Worm (Caenorhabditis elegans) whole organism, early embryonic: ENCODE data around the gene srt-22.

Experiments
- F13C5.2 ChIP-seq: sonication (generic microtip); optimal IDR thresholded peaks from 2 replicates; lab custom pipeline; 2017; ENCODE audit warnings: mild to moderate bottlenecking, missing genetic modification characterization, inconsistent platforms, missing compliant biosample characterization
- aly-1 ChIP-seq: sonication (generic microtip); optimal IDR thresholded peaks from 2 replicates; lab custom pipeline; 2016; ENCODE audit warnings: missing genetic modification characterization, missing compliant biosample characterization
- ama-1 ChIP-seq: fragments of 150-350 bp; optimal IDR thresholded peaks from 2 replicates; lab custom pipeline; 2014
- ceh-36 ChIP-seq: sonication (generic microtip); optimal IDR thresholded peaks from 2 replicates; lab custom pipeline; 2016; ENCODE audit warnings: missing genetic modification characterization, inconsistent platforms, missing compliant biosample characterization
- flt-1 ChIP-seq: fragments of 200-800 bp; sonication (Bioruptor generic); IDR thresholded peaks from 2 replicates; pipeline ENCODE4 v1.3.6; 2022; ENCODE audit warnings: missing genetic modification characterization, missing compliant biosample characterization
- hmg-4 ChIP-seq: fragments of 200-800 bp; sonication (Bioruptor generic); optimal IDR thresholded peaks from 2 replicates; lab custom pipeline; 2018; ENCODE audit warnings: mild to moderate bottlenecking, missing genetic modification characterization, missing compliant biosample characterization
- pes-1 ChIP-seq: fragments of 200-800 bp; sonication (Bioruptor generic); IDR thresholded peaks from 2 replicates; pipeline ENCODE4 v1.3.6; 2022; ENCODE audit warnings: missing genetic modification reagents, missing genetic modification characterization, missing compliant biosample characterization
- scrt-1 ChIP-seq: fragments of 200-800 bp; sonication (Bioruptor generic); IDR thresholded peaks from 2 replicates; pipeline ENCODE4 v1.3.6; 2022; ENCODE audit warnings: missing genetic modification characterization, missing compliant biosample characterization
- sea-1 ChIP-seq: fragments of 200-800 bp; sonication (Bioruptor generic); conservative IDR thresholded peaks from 2 replicates; pipeline ENCODE4 v1.3.6; 2022; ENCODE audit warnings: missing genetic modification characterization, missing compliant biosample characterization
- tbx-37 ChIP-seq: fragments of 200-800 bp; sonication (Bioruptor generic); conservative IDR thresholded peaks from 2 replicates; pipeline ENCODE4 v1.3.6; 2022; ENCODE audit warnings: missing genetic modification reagents, missing genetic modification characterization, missing compliant biosample characterization
- tra-4 ChIP-seq: sonication (generic microtip); optimal IDR thresholded peaks from 2 replicates; lab custom pipeline; 2017; ENCODE audit warnings: missing genetic modification characterization, missing compliant biosample characterization

- no peak for TF ChIP-seq F13C5.2
- no peak for TF ChIP-seq ama-1 (lab: Kevin White, UChicago)
- no peak for TF ChIP-seq aly-1 (tag; lab: Kevin White, UChicago)
- no peak for TF ChIP-seq pes-1
- TF ChIP-seq flt-1 (GFP tag; lab: Robert Waterston, UW): no peak
- TF ChIP-seq tbx-37 (GFP tag; lab: Robert Waterston, UW): no peak
- no peak for TF ChIP-seq tra-4
- no peak for TF ChIP-seq hmg-4 (GFP tag; lab: Kevin White, UChicago)
- TF ChIP-seq scrt-1 (GFP tag; lab: Robert Waterston, UW): no peak
- TF ChIP-seq ceh-36 (tag; lab: Kevin White, UChicago): no peak
- no peak for TF ChIP-seq sea-1
Measured at ce11 chrV:15349044-15349443, 33.3 kb upstream of the srt-22 start, which contains the start of gene clec-230.
